Fruit fly (Drosophila melanogaster) whole organism, embryonic: ENCODE data around the gene CG13377.

Experiments used
- ATbp ChIP-seq: fragments of 200-800 bp; sonication (Bioruptor generic); optimal IDR thresholded peaks from 2 replicates; lab custom pipeline; 2017; ENCODE audit warnings: missing biosample characterization, mild to moderate bottlenecking, missing genetic modification characterization, missing genetic modification reagents
- Adf1 ChIP-seq: fragments of 200-800 bp; sonication (Bioruptor generic); IDR thresholded peaks from 2 replicates; pipeline ENCODE4 v1.3.6; 2022; ENCODE audit warnings: missing biosample characterization, missing genetic modification characterization
- BEAF-32 ChIP-seq: fragments of 200-800 bp; sonication (Bioruptor generic); optimal IDR thresholded peaks from 3 replicates; lab custom pipeline; 2017; ENCODE audit warnings: missing biosample characterization, missing genetic modification characterization, mild to moderate bottlenecking, moderate library complexity, missing genetic modification reagents
- CG10321 ChIP-seq: fragments of 200-800 bp; sonication (Bioruptor generic); IDR thresholded peaks from 2 replicates; pipeline ENCODE4 v1.3.6; 2022; ENCODE audit warnings: missing biosample characterization, missing genetic modification characterization
- CG11696 ChIP-seq: fragments of 200-800 bp; sonication (Bioruptor generic); IDR thresholded peaks from 2 replicates; pipeline ENCODE4 v1.3.6; 2022; ENCODE audit warnings: missing biosample characterization, missing genetic modification characterization
- CG1233 ChIP-seq: fragments of 200-800 bp; sonication (Bioruptor generic); optimal IDR thresholded peaks from 4 replicates; lab custom pipeline; 2018; ENCODE audit warnings: missing biosample characterization, mild to moderate bottlenecking, missing genetic modification characterization
- CG13287 ChIP-seq: fragments of 200-800 bp; sonication (Bioruptor generic); IDR thresholded peaks from 2 replicates; pipeline ENCODE4 v1.3.6; 2022; ENCODE audit warnings: missing biosample characterization, missing genetic modification characterization; ENCODE audit not compliant: partially characterized antibody
- CG1603 ChIP-seq: fragments of 200-800 bp; sonication (Bioruptor generic); optimal IDR thresholded peaks from 2 replicates; lab custom pipeline; 2019; ENCODE audit warnings: missing biosample characterization, mild to moderate bottlenecking, missing genetic modification characterization, moderate library complexity
- CG17385 ChIP-seq: fragments of 200-800 bp; sonication (Bioruptor generic); optimal IDR thresholded peaks from 3 replicates; lab custom pipeline; 2018; ENCODE audit warnings: missing biosample characterization, mild to moderate bottlenecking, missing genetic modification characterization
- CG18619 ChIP-seq: fragments of 200-800 bp; sonication (Bioruptor generic); optimal IDR thresholded peaks from 3 replicates; lab custom pipeline; 2017; ENCODE audit warnings: missing biosample characterization, mild to moderate bottlenecking, missing genetic modification characterization
- CG2116 ChIP-seq: fragments of 200-800 bp; sonication (Bioruptor generic); optimal IDR thresholded peaks from 3 replicates; lab custom pipeline; 2018; ENCODE audit warnings: missing biosample characterization, mild to moderate bottlenecking, missing genetic modification characterization
- CG32532 ChIP-seq: fragments of 200-800 bp; sonication (Bioruptor generic); IDR thresholded peaks from 2 replicates; pipeline ENCODE4 v1.3.6; 2022; ENCODE audit warnings: missing biosample characterization, missing genetic modification characterization
- CG34224 ChIP-seq: fragments of 200-800 bp; sonication (Bioruptor generic); IDR thresholded peaks from 3 replicates; pipeline ENCODE4 v1.3.6; 2022; ENCODE audit warnings: missing biosample characterization, missing genetic modification characterization; ENCODE audit not compliant: partially characterized antibody
- CG43689 ChIP-seq: fragments of 200-800 bp; sonication (Bioruptor generic); IDR thresholded peaks from 2 replicates; pipeline ENCODE4 v1.3.6; 2022; ENCODE audit warnings: missing biosample characterization, missing genetic modification characterization
- CG8765 ChIP-seq: fragments of 200-800 bp; sonication (Bioruptor generic); IDR thresholded peaks from 2 replicates; pipeline ENCODE4 v1.3.6; 2022; ENCODE audit warnings: missing biosample characterization, missing genetic modification characterization
- Dp ChIP-seq: fragments of 200-800 bp; sonication (Bioruptor generic); optimal IDR thresholded peaks from 2 replicates; lab custom pipeline; 2018; ENCODE audit warnings: missing biosample characterization, mild to moderate bottlenecking, missing genetic modification characterization, moderate library complexity
- Dref ChIP-seq: fragments of 200-800 bp; sonication (Bioruptor generic); IDR thresholded peaks from 2 replicates; pipeline ENCODE4 v1.3.6; 2022; ENCODE audit warnings: missing biosample characterization, missing genetic modification characterization
- E2f2 ChIP-seq: fragments of 200-800 bp; sonication (Bioruptor generic); IDR thresholded peaks from 2 replicates; pipeline ENCODE4 v1.3.6; 2022; ENCODE audit warnings: missing biosample characterization, missing genetic modification characterization
- HLH4C ChIP-seq: fragments of 200-800 bp; sonication (Bioruptor generic); IDR thresholded peaks from 3 replicates; pipeline ENCODE4 v1.3.6; 2022; ENCODE audit warnings: missing biosample characterization, missing genetic modification characterization; ENCODE audit not compliant: partially characterized antibody
- HLH54F ChIP-seq: fragments of 200-800 bp; sonication (Bioruptor generic); optimal IDR thresholded peaks from 3 replicates; lab custom pipeline; 2016; ENCODE audit warnings: missing biosample characterization, missing genetic modification characterization
- Hmr ChIP-seq: fragments of 200-800 bp; sonication (Bioruptor generic); optimal IDR thresholded peaks from 3 replicates; lab custom pipeline; 2017; ENCODE audit warnings: mild to moderate bottlenecking, missing biosample characterization, missing genetic modification reagents, missing genetic modification characterization
- MBD-R2 ChIP-seq: fragments of 200-800 bp; sonication (Bioruptor generic); IDR thresholded peaks from 2 replicates; pipeline ENCODE4 v1.3.6; 2022; ENCODE audit warnings: missing biosample characterization, missing genetic modification characterization
- MESR4 ChIP-seq: fragments of 200-800 bp; sonication (Bioruptor generic); optimal IDR thresholded peaks from 2 replicates; lab custom pipeline; 2018; ENCODE audit warnings: missing biosample characterization, mild to moderate bottlenecking, missing genetic modification characterization, moderate library complexity
- Opbp ChIP-seq: fragments of 200-800 bp; sonication (Bioruptor generic); IDR thresholded peaks from 3 replicates; pipeline ENCODE4 v1.3.6; 2022; ENCODE audit warnings: missing biosample characterization, missing genetic modification characterization; ENCODE audit not compliant: partially characterized antibody
- Pdp1 ChIP-seq, 2 experiments: fragments of 200-800 bp; sonication (Bioruptor generic); optimal IDR thresholded peaks; 3 replicates each; lab custom pipeline; 2016; ENCODE audit warnings: missing biosample characterization in 2 of 2, missing genetic modification characterization in 2 of 2, mild to moderate bottlenecking in 1 of 2, moderate library complexity in 1 of 2
- Rfx ChIP-seq: fragments of 200-800 bp; sonication (Bioruptor generic); IDR thresholded peaks from 2 replicates; pipeline ENCODE4 v1.3.6; 2022; ENCODE audit warnings: missing biosample characterization, missing genetic modification characterization
- Sox100B ChIP-seq: fragments of 200-800 bp; sonication (Bioruptor generic); optimal IDR thresholded peaks from 3 replicates; lab custom pipeline; 2018; ENCODE audit warnings: missing biosample characterization, mild to moderate bottlenecking, missing genetic modification characterization
- Sry-δ ChIP-seq: fragments of 200-800 bp; sonication (Bioruptor generic); optimal IDR thresholded peaks from 2 replicates; lab custom pipeline; 2016; ENCODE audit warnings: missing biosample characterization, missing genetic modification characterization
- Ssrp ChIP-seq: fragments of 200-800 bp; sonication (Bioruptor generic); optimal IDR thresholded peaks from 2 replicates; lab custom pipeline; 2018; ENCODE audit warnings: missing biosample characterization, mild to moderate bottlenecking, missing genetic modification characterization, moderate library complexity
- YL-1 ChIP-seq: fragments of 200-800 bp; sonication (Bioruptor generic); optimal IDR thresholded peaks from 3 replicates; lab custom pipeline; 2017; ENCODE audit warnings: missing biosample characterization, mild to moderate bottlenecking, missing genetic modification characterization
- bigmax ChIP-seq: fragments of 200-800 bp; sonication (Bioruptor generic); optimal IDR thresholded peaks from 2 replicates; lab custom pipeline; 2018; ENCODE audit warnings: missing biosample characterization, mild to moderate bottlenecking, missing genetic modification characterization
- cg ChIP-seq: fragments of 200-800 bp; sonication (Bioruptor generic); optimal IDR thresholded peaks from 3 replicates; lab custom pipeline; 2019; ENCODE audit warnings: missing biosample characterization, mild to moderate bottlenecking, missing genetic modification characterization, moderate library complexity
- chinmo ChIP-seq: fragments of 200-800 bp; sonication (Bioruptor generic); IDR thresholded peaks from 4 replicates; pipeline ENCODE4 v1.3.6; 2022; ENCODE audit warnings: missing biosample characterization, missing genetic modification characterization; ENCODE audit not compliant: partially characterized antibody
- crp ChIP-seq, 2 experiments: fragments of 200-800 bp; sonication (Bioruptor generic); optimal IDR thresholded peaks; 2 replicates in 1 of 2; 3 replicates in 1 of 2; lab custom pipeline; 2017; ENCODE audit warnings: missing biosample characterization in 2 of 2, missing genetic modification characterization in 2 of 2, mild to moderate bottlenecking in 1 of 2, moderate library complexity in 1 of 2
- dan ChIP-seq: fragments of 200-800 bp; sonication (Bioruptor generic); IDR thresholded peaks from 2 replicates; pipeline ENCODE4 v1.3.6; 2022; ENCODE audit warnings: missing biosample characterization, missing genetic modification characterization
- dati ChIP-seq: fragments of 200-800 bp; sonication (Bioruptor generic); IDR thresholded peaks from 2 replicates; pipeline ENCODE4 v1.3.6; 2022; ENCODE audit warnings: missing biosample characterization, missing genetic modification characterization
- gcm2 ChIP-seq: fragments of 200-800 bp; sonication (Bioruptor generic); optimal IDR thresholded peaks from 2 replicates; lab custom pipeline; 2016; ENCODE audit warnings: missing biosample characterization, missing genetic modification characterization
- knrl ChIP-seq: fragments of 200-800 bp; sonication (Bioruptor generic); IDR thresholded peaks from 3 replicates; pipeline ENCODE4 v1.3.6; 2022; ENCODE audit warnings: missing biosample characterization, missing genetic modification characterization; ENCODE audit not compliant: partially characterized antibody
- nom ChIP-seq: fragments of 200-800 bp; sonication (Bioruptor generic); optimal IDR thresholded peaks from 2 replicates; lab custom pipeline; 2017; ENCODE audit warnings: missing biosample characterization, missing genetic modification characterization, mild to moderate bottlenecking, moderate library complexity, missing genetic modification reagents
- pfk ChIP-seq: fragments of 200-800 bp; sonication (Bioruptor generic); optimal IDR thresholded peaks from 2 replicates; lab custom pipeline; 2018; ENCODE audit warnings: missing biosample characterization, mild to moderate bottlenecking, missing genetic modification characterization, moderate library complexity
- pzg ChIP-seq: fragments of 200-800 bp; sonication (Bioruptor generic); optimal IDR thresholded peaks from 3 replicates; lab custom pipeline; 2018; ENCODE audit warnings: missing biosample characterization, mild to moderate bottlenecking, missing genetic modification characterization, moderate library complexity
- scrt ChIP-seq: fragments of 200-800 bp; sonication (Bioruptor generic); optimal IDR thresholded peaks from 2 replicates; lab custom pipeline; 2018; ENCODE audit warnings: missing biosample characterization, mild to moderate bottlenecking, missing genetic modification characterization, moderate library complexity
- stwl ChIP-seq: fragments of 200-800 bp; sonication (Bioruptor generic); optimal IDR thresholded peaks from 3 replicates; lab custom pipeline; 2018; ENCODE audit warnings: missing biosample characterization, mild to moderate bottlenecking, missing genetic modification characterization, moderate library complexity
- usp ChIP-seq: fragments of >200 bp; optimal IDR thresholded peaks from 2 replicates; lab custom pipeline; 2017; ENCODE audit warnings: missing biosample characterization, missing genetic modification characterization
- vfl ChIP-seq: fragments of 200-800 bp; sonication (Bioruptor generic); optimal IDR thresholded peaks from 2 replicates; lab custom pipeline; 2016; ENCODE audit warnings: missing biosample characterization, missing genetic modification characterization

CG13377 gene

dm6 chrX:254690-255089 lies 9.1 kb downstream of the CG13377 start, which contains the start of gene CG42376:
TSS of gene CG42376 (plus strand) at chrX:254876.
- TF ChIP-seq YL-1 (GFP tag; lab: Kevin White, UChicago) (peak; percentile 12), CG1603 (tag; lab: Kevin White, UChicago) (peak; percentile 27), pfk (no peak), CG2116 (peak; percentile 46), stwl (tag; lab: Kevin White, UChicago) (peak; percentile 63), BEAF-32 (GFP tag; lab: Kevin White, UChicago) (peak; percentile 11), CG13287 (GFP tag; lab: Robert Waterston, UW) (peak; percentile 25; the same call in 1 of the 2 replicates), CG34224 (GFP tag; lab: Robert Waterston, UW) (peak; percentile 23; the same call in 1 of the 3 replicates), pzg (GFP tag; lab: Kevin White, UChicago) (peak; percentile 38), bigmax (GFP tag; lab: Kevin White, UChicago) (peak; percentile 93), Rfx (GFP tag; lab: Robert Waterston, UW) (0 out of 2 replicates have a peak, but pooled peaks have one; percentile 5), Sry-δ (GFP tag; lab: Kevin White, UChicago) (peak; percentile 39), Dref (GFP tag; lab: Robert Waterston, UW) (peak; percentile 60), E2f2 (peak; percentile 75), Dp (peak; percentile 67), ATbp (no peak), nom (GFP tag; lab: Kevin White, UChicago) (no peak), MESR4 (GFP tag; lab: Kevin White, UChicago) (peak; percentile 37), crp (GFP tag; optimal IDR thresholded peaks at IDR 0.05; lab: Kevin White, UChicago) (peak; percentile 4 to 84), CG11696 (GFP tag; lab: Robert Waterston, UW) (no peak), dati (GFP tag; lab: Robert Waterston, UW) (no peak), CG18619 (no peak), usp (GFP tag; lab: Kevin White, UChicago) (no peak), Pdp1 (GFP tag; optimal IDR thresholded peaks at IDR 0.05; lab: Kevin White, UChicago) (peak in 1 of 2 experiments; percentile 68), CG43689 (GFP tag; lab: Robert Waterston, UW) (no peak), MBD-R2 (GFP tag; lab: Robert Waterston, UW) (peak; percentile 33; the same call in 1 of the 2 replicates)

- TF ChIP-seq Ssrp (tag; lab: Kevin White, UChicago), result no peak
- TF ChIP-seq dan, result no peak
- TF ChIP-seq cg (GFP tag; lab: Kevin White, UChicago), result peak; percentile 35
- TF ChIP-seq Pdp1 (GFP tag; optimal IDR thresholded peaks at IDR 0.05; lab: Kevin White, UChicago), result peak in 1 of 2 experiments; percentile 88
- no peak for TF ChIP-seq gcm2 (GFP tag; lab: Kevin White, UChicago)
- TF ChIP-seq chinmo (GFP tag; lab: Robert Waterston, UW), result peak; percentile 16; the same call in 1 of the 4 replicates
- no peak for TF ChIP-seq CG1233 (GFP tag; lab: Kevin White, UChicago)
- no peak for TF ChIP-seq CG10321 (GFP tag; lab: Robert Waterston, UW)
- peak; percentile 16 for TF ChIP-seq CG17385 (GFP tag; lab: Kevin White, UChicago)
- TF ChIP-seq Adf1 (GFP tag; lab: Robert Waterston, UW), result peak; percentile 89
- TF ChIP-seq pfk, result no peak
- TF ChIP-seq HLH4C (GFP tag; lab: Robert Waterston, UW), result no peak
- no peak for TF ChIP-seq Sox100B (GFP tag; lab: Kevin White, UChicago)
- TF ChIP-seq CG8765 (GFP tag; lab: Robert Waterston, UW), result no peak
- TF ChIP-seq HLH54F (GFP tag; lab: Kevin White, UChicago), result no peak
- TF ChIP-seq vfl (GFP tag; lab: Kevin White, UChicago), result no peak
- no peak for TF ChIP-seq Opbp
- no peak for TF ChIP-seq scrt (GFP tag; lab: Kevin White, UChicago)
- no peak for TF ChIP-seq CG32532 (GFP tag; lab: Robert Waterston, UW)
- no peak for TF ChIP-seq knrl (GFP tag; lab: Robert Waterston, UW)
- no peak for TF ChIP-seq Hmr (GFP tag; lab: Kevin White, UChicago)
Observed at dm6 chrX:247329-247728, 16.5 kb downstream of the CG13377 start.
